Worm (Caenorhabditis elegans) whole organism, young adult: ENCODE results near the gene fbxb-1.

ENCODE experiments used
- B0261.1 ChIP-seq: sonication (generic microtip); optimal IDR thresholded peaks from 2 replicates; lab custom pipeline; 2016; ENCODE audit warnings: mild to moderate bottlenecking, missing genetic modification characterization, moderate library complexity, missing compliant biosample characterization
- B0336.3 ChIP-seq: fragments of 200-800 bp; sonication (Bioruptor generic); IDR thresholded peaks from 2 replicates; pipeline ENCODE4 v1.3.6; 2022; ENCODE audit warnings: missing genetic modification characterization, missing compliant biosample characterization
- C06A6.2 ChIP-seq: fragments of 200-800 bp; sonication (Bioruptor generic); conservative IDR thresholded peaks from 2 replicates; pipeline ENCODE4 v1.3.6; 2022; ENCODE audit warnings: missing genetic modification characterization, missing compliant biosample characterization
- C17E4.6 ChIP-seq: fragments of 200-800 bp; sonication (Bioruptor generic); IDR thresholded peaks from 2 replicates; pipeline ENCODE4 v1.3.6; 2022; ENCODE audit warnings: missing genetic modification reagents, missing genetic modification characterization, missing compliant biosample characterization
- F37B4.10 ChIP-seq: fragments of 200-800 bp; sonication (Bioruptor generic); IDR thresholded peaks from 2 replicates; pipeline ENCODE4 v1.3.6; 2022; ENCODE audit warnings: missing genetic modification characterization, missing compliant biosample characterization
- F49E8.2 ChIP-seq: sonication (generic microtip); optimal IDR thresholded peaks from 3 replicates; lab custom pipeline; 2017; ENCODE audit warnings: missing genetic modification characterization, mild to moderate bottlenecking, missing compliant biosample characterization, antibody characterized with exemption, moderate library complexity; ENCODE audit not compliant: insufficient read depth
- F52B5.7 ChIP-seq: sonication (generic microtip); optimal IDR thresholded peaks from 2 replicates; lab custom pipeline; 2016; ENCODE audit warnings: mild to moderate bottlenecking, missing genetic modification characterization, missing compliant biosample characterization
- K11D2.4 ChIP-seq: fragments of 200-800 bp; sonication (Bioruptor generic); IDR thresholded peaks from 2 replicates; pipeline ENCODE4 v1.3.6; 2022; ENCODE audit warnings: missing genetic modification reagents, missing genetic modification characterization, missing compliant biosample characterization
- Y53F4B.3 ChIP-seq: fragments of 200-800 bp; sonication (Bioruptor generic); IDR thresholded peaks from 2 replicates; pipeline ENCODE4 v1.3.6; 2022; ENCODE audit warnings: missing genetic modification reagents, missing genetic modification characterization, missing compliant biosample characterization
- Y53G8AR.9 ChIP-seq: fragments of 200-800 bp; sonication (Bioruptor generic); conservative IDR thresholded peaks from 2 replicates; pipeline ENCODE4 v1.3.6; 2022; ENCODE audit warnings: missing genetic modification reagents, missing genetic modification characterization, missing compliant biosample characterization
- Y67H2A.10 ChIP-seq: fragments of 200-800 bp; sonication (Bioruptor generic); conservative IDR thresholded peaks from 2 replicates; pipeline ENCODE4 v1.3.6; 2022; ENCODE audit warnings: missing genetic modification reagents, missing genetic modification characterization, missing compliant biosample characterization
- atf-7 ChIP-seq: sonication (generic microtip); optimal IDR thresholded peaks from 2 replicates; lab custom pipeline; 2017; ENCODE audit warnings: mild to moderate bottlenecking, missing genetic modification characterization, missing compliant biosample characterization
- attf-6 ChIP-seq: fragments of 200-800 bp; sonication (Bioruptor generic); IDR thresholded peaks from 2 replicates; pipeline ENCODE4 v1.3.6; 2022; ENCODE audit warnings: missing genetic modification reagents, missing genetic modification characterization, missing compliant biosample characterization
- bed-1 ChIP-seq: fragments of 200-800 bp; sonication (Bioruptor generic); IDR thresholded peaks from 2 replicates; pipeline ENCODE4 v1.3.6; 2022; ENCODE audit warnings: missing genetic modification reagents, missing genetic modification characterization, missing compliant biosample characterization
- bed-2 ChIP-seq: fragments of 200-800 bp; sonication (Bioruptor generic); IDR thresholded peaks from 2 replicates; pipeline ENCODE4 v1.3.6; 2022; ENCODE audit warnings: missing genetic modification reagents, missing genetic modification characterization, missing compliant biosample characterization
- ceh-40 ChIP-seq: fragments of 200-800 bp; sonication (Bioruptor generic); IDR thresholded peaks from 2 replicates; pipeline ENCODE4 v1.3.6; 2022; ENCODE audit warnings: missing genetic modification characterization, missing compliant biosample characterization
- die-1 ChIP-seq: sonication (generic microtip); optimal IDR thresholded peaks from 2 replicates; lab custom pipeline; 2016; ENCODE audit warnings: missing genotype, mild to moderate bottlenecking, missing genetic modification characterization, missing compliant biosample characterization
- dox-1 ChIP-seq: fragments of 200-800 bp; sonication (Bioruptor generic); IDR thresholded peaks from 2 replicates; pipeline ENCODE4 v1.3.6; 2022; ENCODE audit warnings: missing genetic modification reagents, missing genetic modification characterization, missing compliant biosample characterization
- dpl-1 ChIP-seq: fragments of 150-350 bp; optimal IDR thresholded peaks from 2 replicates; lab custom pipeline; 2014; ENCODE audit warnings: missing biosample characterization, missing genetic modification reagents, missing genetic modification characterization
- efl-1 ChIP-seq: fragments of 150-350 bp; optimal IDR thresholded peaks from 2 replicates; lab custom pipeline; 2014; ENCODE audit warnings: missing biosample characterization, missing genetic modification reagents, missing genetic modification characterization
- egl-44 ChIP-seq: fragments of 200-800 bp; sonication (Bioruptor generic); IDR thresholded peaks from 2 replicates; pipeline ENCODE4 v1.3.6; 2022; ENCODE audit warnings: missing genetic modification reagents, missing genetic modification characterization, missing compliant biosample characterization
- egrh-3 ChIP-seq: fragments of 200-800 bp; sonication (Bioruptor generic); IDR thresholded peaks from 2 replicates; pipeline ENCODE4 v1.3.6; 2022; ENCODE audit warnings: missing genetic modification reagents, missing genetic modification characterization, missing compliant biosample characterization
- ekl-4 ChIP-seq: fragments of 200-800 bp; sonication (Bioruptor generic); IDR thresholded peaks from 2 replicates; pipeline ENCODE4 v1.3.6; 2022; ENCODE audit warnings: missing genetic modification reagents, missing genetic modification characterization, missing compliant biosample characterization
- fkh-3 ChIP-seq: sonication (generic microtip); optimal IDR thresholded peaks from 2 replicates; lab custom pipeline; 2016; ENCODE audit warnings: mild to moderate bottlenecking, missing genetic modification characterization, missing compliant biosample characterization
- hsf-1 ChIP-seq: fragments of 200-800 bp; sonication (Bioruptor generic); IDR thresholded peaks from 2 replicates; pipeline ENCODE4 v1.3.6; 2022; ENCODE audit warnings: missing genetic modification reagents, missing genetic modification characterization, missing compliant biosample characterization
- let-607 ChIP-seq, 2 experiments: fragments of 200-800 bp in 1 of 2; sonication (Bioruptor generic) in 1 of 2; sonication (generic microtip) in 1 of 2; optimal IDR thresholded peaks; 2 replicates each; lab custom pipeline; 2016 to 2018; ENCODE audit warnings: mild to moderate bottlenecking in 2 of 2, missing compliant biosample characterization in 2 of 2, missing genetic modification characterization in 2 of 2, moderate library complexity in 2 of 2, missing genotype in 1 of 2
- lin-26 ChIP-seq: fragments of 200-800 bp; sonication (Bioruptor generic); IDR thresholded peaks from 2 replicates; pipeline ENCODE4 v1.3.6; 2022; ENCODE audit warnings: missing genetic modification reagents, missing genetic modification characterization, missing compliant biosample characterization
- lin-40 ChIP-seq: sonication (generic microtip); optimal IDR thresholded peaks from 2 replicates; lab custom pipeline; 2016; ENCODE audit warnings: missing genetic modification characterization, mild to moderate bottlenecking, missing compliant biosample characterization, missing genotype, missing genetic modification reagents
- lin-54 ChIP-seq: fragments of 200-800 bp; sonication (Bioruptor generic); optimal IDR thresholded peaks from 2 replicates; lab custom pipeline; 2018; ENCODE audit warnings: mild to moderate bottlenecking, missing genetic modification characterization, missing compliant biosample characterization
- lsl-1 ChIP-seq: fragments of 200-800 bp; sonication (Bioruptor generic); optimal IDR thresholded peaks from 2 replicates; lab custom pipeline; 2018; ENCODE audit warnings: mild to moderate bottlenecking, missing genetic modification characterization, moderate library complexity, missing compliant biosample characterization
- madf-3 ChIP-seq: fragments of 200-800 bp; sonication (Bioruptor generic); IDR thresholded peaks from 2 replicates; pipeline ENCODE4 v1.3.6; 2022; ENCODE audit warnings: missing genetic modification reagents, missing genetic modification characterization, missing compliant biosample characterization
- mel-28 ChIP-seq: sonication (generic microtip); optimal IDR thresholded peaks from 2 replicates; lab custom pipeline; 2016; ENCODE audit warnings: borderline replicate concordance, mild to moderate bottlenecking, missing genetic modification characterization, missing compliant biosample characterization
- nfya-1 ChIP-seq: sonication (generic microtip); optimal IDR thresholded peaks from 2 replicates; lab custom pipeline; 2017; ENCODE audit warnings: antibody characterized with exemption, missing compliant biosample characterization, missing genetic modification characterization, borderline replicate concordance; ENCODE audit not compliant: insufficient read depth
- nhr-120 ChIP-seq: fragments of 200-800 bp; sonication (Bioruptor generic); IDR thresholded peaks from 2 replicates; pipeline ENCODE4 v1.3.6; 2022; ENCODE audit warnings: missing genetic modification characterization, missing compliant biosample characterization
- nhr-80 ChIP-seq: sonication (generic microtip); optimal IDR thresholded peaks from 2 replicates; lab custom pipeline; 2016; ENCODE audit warnings: missing genetic modification characterization, missing compliant biosample characterization
- pbrm-1 ChIP-seq: fragments of 200-800 bp; sonication (Bioruptor generic); IDR thresholded peaks from 2 replicates; pipeline ENCODE4 v1.3.6; 2022; ENCODE audit warnings: missing genetic modification reagents, missing genetic modification characterization, missing compliant biosample characterization
- rpc-1 ChIP-seq, 2 experiments: fragments of 150-350 bp in 1 of 2; sonication (generic microtip) in 1 of 2; optimal IDR thresholded peaks; 2 replicates each; lab custom pipeline; 2014 to 2018; ENCODE audit warnings: missing biosample characterization in 1 of 2, missing genetic modification characterization in 1 of 2, missing genetic modification reagents in 1 of 2, missing genotype in 1 of 2
- snpc-1.3 ChIP-seq: sonication (generic microtip); optimal IDR thresholded peaks from 2 replicates; lab custom pipeline; 2017; ENCODE audit warnings: missing genetic modification characterization, mild to moderate bottlenecking, missing compliant biosample characterization, antibody characterized with exemption, moderate library complexity, missing genotype, missing genetic modification reagents; ENCODE audit not compliant: insufficient read depth
- tbp1 ChIP-seq: fragments of 200-800 bp; sonication (Bioruptor generic); optimal IDR thresholded peaks from 2 replicates; lab custom pipeline; 2018; ENCODE audit warnings: mild to moderate bottlenecking, missing genetic modification characterization, missing compliant biosample characterization
- zfh-2 ChIP-seq: fragments of 200-800 bp; sonication (Bioruptor generic); conservative IDR thresholded peaks from 2 replicates; pipeline ENCODE4 v1.3.6; 2022; ENCODE audit warnings: missing genetic modification reagents, missing genetic modification characterization, missing compliant biosample characterization
- ztf-28 ChIP-seq: fragments of 200-800 bp; sonication (Bioruptor generic); IDR thresholded peaks from 2 replicates; pipeline ENCODE4 v1.3.6; 2022; ENCODE audit warnings: missing genetic modification reagents, missing genetic modification characterization, missing compliant biosample characterization
- ztf-3 ChIP-seq: fragments of 200-800 bp; sonication (Bioruptor generic); optimal IDR thresholded peaks from 2 replicates; lab custom pipeline; 2018; ENCODE audit warnings: mild to moderate bottlenecking, missing genetic modification characterization, missing compliant biosample characterization

The fbxb-1 gene

ce11 chrV:19240129-19240528, at the start of gene fbxb-1, which contains the start of gene fbxb-115:
Gene fbxb-1, plus strand, starts transcription at chrV:19240354.
Gene fbxb-115, minus strand, starts transcription at chrV:19240229.
- TF ChIP-seq nhr-80 (tag; lab: Kevin White, UChicago) (no peak), bed-1 (GFP tag; lab: Robert Waterston, UW) (no peak), atf-7 (tag; lab: Kevin White, UChicago) (no peak), lsl-1 (GFP tag; lab: Kevin White, UChicago) (no peak), F52B5.7 (tag; lab: Kevin White, UChicago) (no peak), nhr-120 (GFP tag; lab: Robert Waterston, UW) (no peak), snpc-1.3 (tag; lab: Kevin White, UChicago) (no peak), mel-28 (no peak), madf-3 (no peak), ztf-28 (GFP tag; lab: Robert Waterston, UW) (no peak)

- TF ChIP-seq dox-1 (GFP tag; lab: Robert Waterston, UW): no peak
- TF ChIP-seq dpl-1 (GFP tag; lab: Kevin White, UChicago): no peak
- peak; percentile 51; the same call in 1 of the 2 replicates for TF ChIP-seq zfh-2 (GFP tag; lab: Robert Waterston, UW)
- TF ChIP-seq ztf-3: no peak
These were observed 39.0 kb upstream of the fbxb-1 start for ce11 chrV:19201190-19201589.

ce11 chrV:19202800-19203199, 37.4 kb upstream of the fbxb-1 start:
- TF ChIP-seq B0261.1 (no peak), pbrm-1 (no peak), fkh-3 (no peak), egl-44 (GFP tag; lab: Robert Waterston, UW) (no peak), lin-26 (GFP tag; lab: Robert Waterston, UW) (no peak), zfh-2 (GFP tag; lab: Robert Waterston, UW) (peak; percentile 82), bed-2 (GFP tag; lab: Robert Waterston, UW) (no peak), Y53G8AR.9 (GFP tag; lab: Robert Waterston, UW) (0 out of 2 replicates have a peak, but pooled peaks have one; percentile 32), C06A6.2 (GFP tag; lab: Robert Waterston, UW) (no peak), lin-54 (GFP tag; lab: Kevin White, UChicago) (no peak), F37B4.10 (GFP tag; lab: Robert Waterston, UW) (no peak), die-1 (tag; lab: Kevin White, UChicago) (no peak), egrh-3 (GFP tag; lab: Robert Waterston, UW) (peak; percentile 83; the same call in 1 of the 2 replicates)

- TF ChIP-seq K11D2.4 (GFP tag; lab: Robert Waterston, UW): no peak
- TF ChIP-seq let-607 (tag; optimal IDR thresholded peaks at IDR 0.05; lab: Kevin White, UChicago): peak; percentile 8 to 24
- 0 out of 2 replicates have a peak, but pooled peaks have one; percentile 36 for TF ChIP-seq hsf-1 (GFP tag; lab: Robert Waterston, UW)
- TF ChIP-seq nhr-80 (tag; lab: Kevin White, UChicago): peak; percentile 36
- TF ChIP-seq, all 124 proteins: peak for 3
These were observed 36.9 kb upstream of the fbxb-1 start, which contains the start of gene Y39B6A.1 for ce11 chrV:19203299-19203698. Gene Y39B6A.1, minus strand, starts transcription at chrV:19203607.

- peak; percentile 53; the same call in 1 of the 2 replicates for TF ChIP-seq B0336.3 (GFP tag; lab: Robert Waterston, UW)
- no peak for TF ChIP-seq nfya-1 (tag; lab: Kevin White, UChicago)
- TF ChIP-seq ekl-4: no peak
- TF ChIP-seq efl-1 (GFP tag; lab: Kevin White, UChicago): no peak
- no peak for TF ChIP-seq rpc-1 (optimal IDR thresholded peaks at IDR 0.05; lab: Kevin White, UChicago)
- TF ChIP-seq rpc-1 (tag; optimal IDR thresholded peaks at IDR 0.05; lab: Kevin White, UChicago): no peak
- no peak for TF ChIP-seq ceh-40 (GFP tag; lab: Robert Waterston, UW)
- TF ChIP-seq Y53F4B.3 (GFP tag; lab: Robert Waterston, UW): no peak
- no peak for TF ChIP-seq lin-40
- no peak for TF ChIP-seq tbp1 (GFP tag; lab: Kevin White, UChicago)
- no peak for TF ChIP-seq pbrm-1
- peak; percentile 75 for TF ChIP-seq nhr-80 (tag; lab: Kevin White, UChicago)
- TF ChIP-seq attf-6 (GFP tag; lab: Robert Waterston, UW): no peak
- no peak for TF ChIP-seq Y67H2A.10 (GFP tag; lab: Robert Waterston, UW)
- no peak for TF ChIP-seq C17E4.6 (GFP tag; lab: Robert Waterston, UW)
- TF ChIP-seq F49E8.2 (tag; lab: Kevin White, UChicago): no peak
These were observed 34.7 kb upstream of the fbxb-1 start for ce11 chrV:19205450-19205849.
